Fruit fly (Drosophila melanogaster): ENCODE measurements around the gene CG42675.

Gene CG42675

dm6 chr3R:5833948-5834504 is 20.6 kb downstream of the CG42675 start (continued):
- TF ChIP-seq cato (GFP tag; optimal IDR thresholded peaks at IDR 0.05; ENCODE audit: borderline replicate concordance): no peak
- no peak for TF ChIP-seq CG14860 (GFP tag; IDR thresholded peaks at IDR 0.05; ENCODE audit: partially characterized antibody)
- no peak for TF ChIP-seq CG10147 (GFP tag; optimal IDR thresholded peaks at IDR 0.05)
- no peak for TF ChIP-seq Nf-YC (tag; optimal IDR thresholded peaks at IDR 0.05)
- no peak for TF ChIP-seq CG13287 (GFP tag; IDR thresholded peaks at IDR 0.05; ENCODE audit: partially characterized antibody)
- TF ChIP-seq pzg (GFP tag; optimal IDR thresholded peaks at IDR 0.05): no peak
- no peak for TF ChIP-seq CG1529 (GFP tag; optimal IDR thresholded peaks at IDR 0.05)
- TF ChIP-seq CG4404 (GFP tag; IDR thresholded peaks at IDR 0.05): no peak
- peak; percentile 11 for TF ChIP-seq Antp (GFP tag; optimal IDR thresholded peaks at IDR 0.05)
- TF ChIP-seq Oaz (GFP tag; IDR thresholded peaks at IDR 0.05): no peak
- TF ChIP-seq CG12659 (GFP tag; optimal IDR thresholded peaks at IDR 0.05): no peak
- TF ChIP-seq Hr51 (GFP tag; optimal IDR thresholded peaks at IDR 0.05): peak in 1 of 2 experiments; percentile 19
- TF ChIP-seq CG14965 (GFP tag; optimal IDR thresholded peaks at IDR 0.05; ENCODE audit: borderline replicate concordance): no peak
- TF ChIP-seq Mrtf (GFP tag; IDR thresholded peaks at IDR 0.05): no peak
- peak; percentile 40; the same call in 1 of the 2 replicates for TF ChIP-seq CG32532 (GFP tag; IDR thresholded peaks at IDR 0.05)
- no peak for TF ChIP-seq CG15011 (GFP tag; optimal IDR thresholded peaks at IDR 0.05)
- TF ChIP-seq GATAe (GFP tag; conservative IDR thresholded peaks at IDR 0.05): no peak
- TF ChIP-seq stc (GFP tag; IDR thresholded peaks at IDR 0.05): no peak
- no peak for TF ChIP-seq CG1233 (GFP tag; optimal IDR thresholded peaks at IDR 0.05)
- no peak for TF ChIP-seq insv (GFP tag; optimal IDR thresholded peaks at IDR 0.05)
- TF ChIP-seq CG8089 (GFP tag; optimal IDR thresholded peaks at IDR 0.05): no peak
- no peak for TF ChIP-seq CG7372 (GFP tag; IDR thresholded peaks at IDR 0.05)
- no peak for TF ChIP-seq Opbp (GFP tag; IDR thresholded peaks at IDR 0.05; ENCODE audit: partially characterized antibody)
- no peak for TF ChIP-seq schlank (tag; optimal IDR thresholded peaks at IDR 0.05)
- no peak for TF ChIP-seq Side (GFP tag; optimal IDR thresholded peaks at IDR 0.05)
- TF ChIP-seq vnd (GFP tag; IDR thresholded peaks at IDR 0.05; ENCODE audit: partially characterized antibody): no peak
- TF ChIP-seq CG16779 (GFP tag; IDR thresholded peaks at IDR 0.05): no peak
- no peak for TF ChIP-seq CG3838 (GFP tag; optimal IDR thresholded peaks at IDR 0.05)
- no peak for TF ChIP-seq zen (tag; optimal IDR thresholded peaks at IDR 0.05)
- no peak for TF ChIP-seq CG3407 (GFP tag; optimal IDR thresholded peaks at IDR 0.05)
- TF ChIP-seq lilli (GFP tag; optimal IDR thresholded peaks at IDR 0.05): no peak
- TF ChIP-seq CG7745 (tag; optimal IDR thresholded peaks at IDR 0.05): no peak
- no peak for TF ChIP-seq CG30403 (GFP tag; optimal IDR thresholded peaks at IDR 0.05)
- no peak for TF ChIP-seq MBD-R2 (GFP tag; IDR thresholded peaks at IDR 0.05)
- peak; percentile 44 for TF ChIP-seq dmrt99B (tag; optimal IDR thresholded peaks at IDR 0.05)
- TF ChIP-seq CG34422 (GFP tag; IDR thresholded peaks at IDR 0.05): 0 out of 3 replicates have a peak, but pooled peaks have one; percentile 18
- TF ChIP-seq kni (GFP tag; optimal IDR thresholded peaks at IDR 0.05): no peak
- TF ChIP-seq crp (GFP tag; optimal IDR thresholded peaks at IDR 0.05): no peak
- TF ChIP-seq nerfin-1 (tag; optimal IDR thresholded peaks at IDR 0.05): no peak
- TF ChIP-seq ara (GFP tag; IDR thresholded peaks at IDR 0.05): peak; percentile 48; the same call in 1 of the 2 replicates
- TF ChIP-seq aop (GFP tag; IDR thresholded peaks at IDR 0.05): no peak
- no peak for TF ChIP-seq CG11504 (tag; optimal IDR thresholded peaks at IDR 0.05)
- no peak for TF ChIP-seq luna (GFP tag; optimal IDR thresholded peaks at IDR 0.05)
- no peak for TF ChIP-seq CG18476 (GFP tag; optimal IDR thresholded peaks at IDR 0.05)
- 0 out of 3 replicates have a peak, but pooled peaks have one; percentile 39 for TF ChIP-seq so (GFP tag; IDR thresholded peaks at IDR 0.05)
- TF ChIP-seq Aef1 (GFP tag; IDR thresholded peaks at IDR 0.05): 0 out of 3 replicates have a peak, but pooled peaks have one; percentile 37
- TF ChIP-seq cas (GFP tag; IDR thresholded peaks at IDR 0.05): no peak
- no peak for TF ChIP-seq CG18599 (GFP tag; optimal IDR thresholded peaks at IDR 0.05)
- TF ChIP-seq CG33213 (GFP tag; optimal IDR thresholded peaks at IDR 0.05): no peak
